Worm (Caenorhabditis elegans): Measurements from ENCODE around the gene dnj-22.

dnj-22 gene

ce11 chrV:8460306-8460705 is 1.6 kb downstream of the dnj-22 start, which contains the start of gene T23B12.6:
Gene T23B12.6 (minus strand): TSS chrV:8460419.
- TF ChIP-seq ZK546.5 (tag; optimal IDR thresholded peaks at IDR 0.05) (no peak), alr-1 (tag; optimal IDR thresholded peaks at IDR 0.05) (no peak), snpc-4 (tag; optimal IDR thresholded peaks at IDR 0.05) (no peak), R02D3.7 (tag; optimal IDR thresholded peaks at IDR 0.05) (no peak), mbf-1 (tag; optimal IDR thresholded peaks at IDR 0.05) (no peak), nhr-12 (tag; optimal IDR thresholded peaks at IDR 0.05) (no peak), elt-1 (tag; optimal IDR thresholded peaks at IDR 0.05) (no peak), elt-3 (tag; optimal IDR thresholded peaks at IDR 0.05) (no peak), mab-5 (tag; optimal IDR thresholded peaks at IDR 0.05) (no peak), lsy-2 (tag; optimal IDR thresholded peaks at IDR 0.05) (no peak), nhr-237 (tag; optimal IDR thresholded peaks at IDR 0.05) (no peak), nhr-77 (tag; optimal IDR thresholded peaks at IDR 0.05) (no peak), sma-3 (GFP tag; optimal IDR thresholded peaks at IDR 0.05) (no peak), unc-62 (GFP tag; optimal IDR thresholded peaks at IDR 0.05) (no peak), ama-1 (optimal IDR thresholded peaks at IDR 0.05) (no peak), sma-9 (GFP tag; optimal IDR thresholded peaks at IDR 0.05) (no peak), sma-9 (tag; optimal IDR thresholded peaks at IDR 0.05) (no peak), nhr-10 (tag; optimal IDR thresholded peaks at IDR 0.05) (no peak), fos-1 (tag; optimal IDR thresholded peaks at IDR 0.05) (no peak)

- no peak for TF ChIP-seq ZK546.5 (tag; optimal IDR thresholded peaks at IDR 0.05)
- TF ChIP-seq F13H6.1 (tag; optimal IDR thresholded peaks at IDR 0.05), result no peak
- no peak for TF ChIP-seq lin-13 (GFP tag; optimal IDR thresholded peaks at IDR 0.05)
- TF ChIP-seq unc-62 (GFP tag; optimal IDR thresholded peaks at IDR 0.05), result no peak
- no peak for TF ChIP-seq skn-1 (tag; optimal IDR thresholded peaks at IDR 0.05)
- TF ChIP-seq elt-1 (tag; optimal IDR thresholded peaks at IDR 0.05), result no peak
- TF ChIP-seq nhr-237 (tag; optimal IDR thresholded peaks at IDR 0.05), result no peak
- TF ChIP-seq C34F6.9 (tag; optimal IDR thresholded peaks at IDR 0.05), result no peak
- no peak for TF ChIP-seq nhr-77 (tag; optimal IDR thresholded peaks at IDR 0.05)
These were observed 6.9 kb downstream of the dnj-22 start, which contains the start of gene T23B12.11 for ce11 chrV:8454995-8455446. Gene T23B12.11 (plus strand): TSS chrV:8455396.

ce11 chrV:8450690-8451089 is 11.2 kb downstream of the dnj-22 start:
- TF ChIP-seq ztf-4 (tag; optimal IDR thresholded peaks at IDR 0.05), result no peak
- TF ChIP-seq mab-5 (tag; optimal IDR thresholded peaks at IDR 0.05), result peak; percentile 57

ce11 chrV:8449241-8449640 is 12.7 kb downstream of the dnj-22 start:
- TF ChIP-seq nhr-25 (tag; optimal IDR thresholded peaks at IDR 0.05), result peak; percentile 78
- TF ChIP-seq sma-9 (GFP tag; optimal IDR thresholded peaks at IDR 0.05), result peak; percentile 27
- no peak for TF ChIP-seq sma-9 (tag; optimal IDR thresholded peaks at IDR 0.05)
- TF ChIP-seq ztf-4 (tag; optimal IDR thresholded peaks at IDR 0.05), result no peak
- peak; percentile 45 for TF ChIP-seq sma-3 (GFP tag; optimal IDR thresholded peaks at IDR 0.05)

- TF ChIP-seq unc-62 (GFP tag; optimal IDR thresholded peaks at IDR 0.05) (no peak), egl-27 (tag; optimal IDR thresholded peaks at IDR 0.05) (no peak), nhr-12 (tag; optimal IDR thresholded peaks at IDR 0.05) (no peak), dmd-4 (tag; optimal IDR thresholded peaks at IDR 0.05) (no peak)
These were observed 14.0 kb downstream of the dnj-22 start, which contains the start of gene T23B12.5 for ce11 chrV:8447928-8448327. Gene T23B12.5 (minus strand): TSS chrV:8448028.

- peak; percentile 33 for TF ChIP-seq nhr-25 (tag; optimal IDR thresholded peaks at IDR 0.05)
- TF ChIP-seq ztf-11 (tag; optimal IDR thresholded peaks at IDR 0.05), result no peak
- TF ChIP-seq R02D3.7 (tag; optimal IDR thresholded peaks at IDR 0.05), result no peak
- TF ChIP-seq sma-9 (GFP tag; optimal IDR thresholded peaks at IDR 0.05), result peak; percentile 56
- TF ChIP-seq sma-9 (tag; optimal IDR thresholded peaks at IDR 0.05), result no peak
- peak; percentile 14 for TF ChIP-seq nhr-21 (tag; optimal IDR thresholded peaks at IDR 0.05)
- peak; percentile 38 for TF ChIP-seq F13H6.1 (tag; optimal IDR thresholded peaks at IDR 0.05)
- TF ChIP-seq crh-2 (tag; optimal IDR thresholded peaks at IDR 0.05), result peak; percentile 50
- TF ChIP-seq snpc-4 (tag; optimal IDR thresholded peaks at IDR 0.05), result peak; percentile 1
- no peak for TF ChIP-seq ceh-16 (tag; optimal IDR thresholded peaks at IDR 0.05)
- no peak for TF ChIP-seq elt-1 (tag; optimal IDR thresholded peaks at IDR 0.05)
- no peak for TF ChIP-seq mbf-1 (tag; optimal IDR thresholded peaks at IDR 0.05)
- no peak for TF ChIP-seq dmd-4 (tag; optimal IDR thresholded peaks at IDR 0.05)
- no peak for TF ChIP-seq nhr-23 (tag; optimal IDR thresholded peaks at IDR 0.05)
- TF ChIP-seq nhr-6 (tag; optimal IDR thresholded peaks at IDR 0.05), result no peak
- no peak for TF ChIP-seq ama-1 (optimal IDR thresholded peaks at IDR 0.05)
- no peak for TF ChIP-seq sem-4 (tag; optimal IDR thresholded peaks at IDR 0.05)
- TF ChIP-seq nhr-129 (tag; optimal IDR thresholded peaks at IDR 0.05), result peak; percentile 56
- peak; percentile 66 for TF ChIP-seq sma-3 (GFP tag; optimal IDR thresholded peaks at IDR 0.05)
- peak in 1 of 2 experiments; percentile 20 for TF ChIP-seq lsy-2 (tag; optimal IDR thresholded peaks at IDR 0.05)
- TF ChIP-seq fos-1 (tag; optimal IDR thresholded peaks at IDR 0.05), result peak; percentile 65
- TF ChIP-seq C34F6.9 (tag; optimal IDR thresholded peaks at IDR 0.05), result peak; percentile 16
- TF ChIP-seq gmeb-1 (tag; optimal IDR thresholded peaks at IDR 0.05), result peak; percentile 48
These were observed 16.3 kb downstream of the dnj-22 start for ce11 chrV:8445636-8446035.
